Worm (Caenorhabditis elegans): ENCODE measurements around the gene ZK105.11.

The ZK105.11 gene

DNA sequence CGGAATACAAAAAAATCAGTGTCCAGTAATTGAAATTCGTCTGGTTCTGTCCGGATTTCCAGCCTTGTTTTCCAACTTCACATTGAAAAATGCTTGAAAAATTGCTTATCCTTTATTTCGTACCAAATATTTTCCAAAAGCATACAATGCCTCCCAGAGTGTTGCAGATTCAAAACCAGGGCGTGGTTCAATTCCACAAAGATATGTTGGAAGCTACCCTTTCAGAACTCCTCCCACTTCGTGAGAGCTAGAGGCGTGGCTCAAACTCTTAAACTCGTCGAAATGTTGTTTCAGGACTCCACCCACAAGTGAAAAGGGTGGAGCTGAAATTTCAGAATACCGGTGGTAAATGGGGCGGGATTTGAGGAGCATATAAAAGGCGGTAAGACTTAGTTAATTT is 32.5 kb downstream of the ZK105.11 start, which contains the start of gene C12D5.3:
TSS of gene C12D5.3 (plus strand) at position 301 of the 400 bp plus-strand sequence.
- no peak for TF ChIP-seq crh-2 (tag; optimal IDR thresholded peaks at IDR 0.05)
- no peak for TF ChIP-seq fos-1 (tag; optimal IDR thresholded peaks at IDR 0.05)
- no peak for TF ChIP-seq nhr-11 (tag; optimal IDR thresholded peaks at IDR 0.05)
- no peak for TF ChIP-seq nhr-25 (tag; optimal IDR thresholded peaks at IDR 0.05)
- TF ChIP-seq nhr-6 (tag; optimal IDR thresholded peaks at IDR 0.05): no peak
- TF ChIP-seq zag-1 (tag; optimal IDR thresholded peaks at IDR 0.05): no peak
- TF ChIP-seq nhr-237 (tag; optimal IDR thresholded peaks at IDR 0.05): no peak
- TF ChIP-seq R02D3.7 (tag; optimal IDR thresholded peaks at IDR 0.05): no peak
- no peak for TF ChIP-seq blmp-1 (tag; optimal IDR thresholded peaks at IDR 0.05; ENCODE audit: insufficient read depth)
- no peak for TF ChIP-seq alr-1 (tag; optimal IDR thresholded peaks at IDR 0.05)

DNA sequence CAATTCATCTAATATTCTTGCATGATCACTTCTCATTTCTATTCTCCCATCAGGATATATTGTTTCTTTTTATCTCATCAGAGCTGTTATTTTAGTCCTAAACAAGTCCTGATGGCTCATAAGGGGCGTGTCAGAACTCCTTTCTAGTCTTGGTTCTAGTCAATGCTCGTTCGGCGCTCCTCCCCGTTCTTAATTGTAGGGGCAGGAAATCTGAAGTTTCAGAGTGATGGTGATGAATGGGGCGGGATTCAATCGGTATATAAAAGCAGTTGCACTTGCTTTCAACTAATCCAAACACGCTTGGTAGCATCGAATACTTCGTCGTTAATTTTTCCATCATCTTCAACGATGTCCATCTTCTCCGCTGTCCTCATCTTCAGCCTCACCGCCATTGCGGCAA is 36.2 kb downstream of the ZK105.11 start, which contains the start of gene C12D5.4:
TSS of gene C12D5.4 (plus strand) at position 301 of the 400 bp plus-strand sequence.
- TF ChIP-seq nhr-11 (tag; optimal IDR thresholded peaks at IDR 0.05): no peak
- no peak for TF ChIP-seq mab-5 (tag; optimal IDR thresholded peaks at IDR 0.05)
- no peak for TF ChIP-seq nhr-12 (tag; optimal IDR thresholded peaks at IDR 0.05)
- no peak for TF ChIP-seq gmeb-1 (tag; optimal IDR thresholded peaks at IDR 0.05)
- TF ChIP-seq ZK546.5 (tag; optimal IDR thresholded peaks at IDR 0.05): no peak
- TF ChIP-seq egl-27 (tag; optimal IDR thresholded peaks at IDR 0.05): no peak
- TF ChIP-seq C34F6.9 (tag; optimal IDR thresholded peaks at IDR 0.05): no peak
- TF ChIP-seq fos-1 (tag; optimal IDR thresholded peaks at IDR 0.05): no peak
- no peak for TF ChIP-seq unc-55 (GFP tag; optimal IDR thresholded peaks at IDR 0.05)
- TF ChIP-seq lin-13 (GFP tag; optimal IDR thresholded peaks at IDR 0.05): no peak
- TF ChIP-seq ceh-16 (tag; optimal IDR thresholded peaks at IDR 0.05): no peak
- no peak for TF ChIP-seq unc-62 (GFP tag; optimal IDR thresholded peaks at IDR 0.05)
- no peak for TF ChIP-seq peb-1 (tag; optimal IDR thresholded peaks at IDR 0.05)
- no peak for TF ChIP-seq ceh-82 (tag; optimal IDR thresholded peaks at IDR 0.05)
- TF ChIP-seq lsy-2 (tag; optimal IDR thresholded peaks at IDR 0.05): no peak
- TF ChIP-seq dmd-4 (tag; optimal IDR thresholded peaks at IDR 0.05): no peak
- no peak for TF ChIP-seq nhr-25 (tag; optimal IDR thresholded peaks at IDR 0.05)
- no peak for TF ChIP-seq nhr-129 (tag; optimal IDR thresholded peaks at IDR 0.05)
- TF ChIP-seq elt-1 (tag; optimal IDR thresholded peaks at IDR 0.05): no peak

DNA sequence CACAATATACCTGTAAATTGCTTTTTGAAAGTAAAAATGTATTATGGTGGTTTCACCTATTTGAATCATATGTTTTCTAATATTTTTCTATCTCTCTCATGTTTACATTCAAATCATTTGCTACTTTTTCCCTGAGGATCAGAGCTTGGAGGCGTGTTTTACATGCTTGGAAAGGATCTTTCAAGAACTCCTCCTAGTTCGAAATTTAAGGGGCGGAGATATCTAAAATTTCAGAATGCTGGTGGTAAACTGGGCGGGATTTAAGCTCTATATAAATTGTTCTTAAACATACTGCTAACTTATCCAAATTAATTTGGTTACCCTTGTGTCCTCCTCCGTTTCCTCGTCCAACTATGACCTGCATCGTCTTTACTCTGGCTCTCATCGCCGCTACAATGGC is 40.5 kb downstream of the ZK105.11 start, which contains the start of gene C12D5.5:
TSS of gene C12D5.5 (plus strand) at position 301 of the 400 bp plus-strand sequence.
- TF ChIP-seq sma-3 (GFP tag; optimal IDR thresholded peaks at IDR 0.05): no peak
- no peak for TF ChIP-seq mab-5 (tag; optimal IDR thresholded peaks at IDR 0.05)
- no peak for TF ChIP-seq snpc-4 (tag; optimal IDR thresholded peaks at IDR 0.05)
- no peak for TF ChIP-seq nhr-77 (tag; optimal IDR thresholded peaks at IDR 0.05)
- no peak for TF ChIP-seq nhr-10 (tag; optimal IDR thresholded peaks at IDR 0.05)
- no peak for TF ChIP-seq Y55F3AM.14 (GFP tag; optimal IDR thresholded peaks at IDR 0.05)
- TF ChIP-seq elt-1 (tag; optimal IDR thresholded peaks at IDR 0.05): no peak
- no peak for TF ChIP-seq ztf-1 (GFP tag; conservative IDR thresholded peaks at IDR 0.05)
- TF ChIP-seq aly-2 (tag; optimal IDR thresholded peaks at IDR 0.05): no peak
- TF ChIP-seq egl-27 (tag; optimal IDR thresholded peaks at IDR 0.05): no peak
- TF ChIP-seq gmeb-1 (tag; optimal IDR thresholded peaks at IDR 0.05): no peak
- TF ChIP-seq C34F6.9 (tag; optimal IDR thresholded peaks at IDR 0.05): no peak
- no peak for TF ChIP-seq ceh-16 (tag; optimal IDR thresholded peaks at IDR 0.05)

Measured in whole organism, L2 larva.